Fruit fly (Drosophila melanogaster): ENCODE measurements around the gene Kah.

dm6 chr3L:550082-550827 is 38.8 kb downstream of the Kah start:
- TF ChIP-seq CG15710 (tag; optimal IDR thresholded peaks at IDR 0.05) (peak; percentile 78), fd96Ca (GFP tag; IDR thresholded peaks at IDR 0.05) (no peak), CG13204 (GFP tag; optimal IDR thresholded peaks at IDR 0.05) (no peak), CG32121 (GFP tag; IDR thresholded peaks at IDR 0.05) (no peak), EcR (GFP tag; optimal IDR thresholded peaks at IDR 0.05) (no peak), Pif1A (GFP tag; optimal IDR thresholded peaks at IDR 0.05) (peak; percentile 51), CG34367 (tag; optimal IDR thresholded peaks at IDR 0.05) (peak; percentile 1), Pif1B (GFP tag; optimal IDR thresholded peaks at IDR 0.05) (peak; percentile 60), CG8301 (tag; optimal IDR thresholded peaks at IDR 0.05) (peak; percentile 75), CG14655 (GFP tag; optimal IDR thresholded peaks at IDR 0.05) (peak; percentile 80), rn (GFP tag; IDR thresholded peaks at IDR 0.05) (no peak)
